Worm (Caenorhabditis elegans) whole organism, early embryonic: ENCODE measurements around the gene mvb-12.

Experiments used
- aly-1 ChIP-seq: sonication (generic microtip); optimal IDR thresholded peaks from 2 replicates; lab custom pipeline; 2016; ENCODE audit warnings: missing genetic modification characterization, missing compliant biosample characterization
- hmbx-1 ChIP-seq: sonication (generic microtip); optimal IDR thresholded peaks from 2 replicates; lab custom pipeline; 2016; ENCODE audit warnings: mild to moderate bottlenecking, missing genetic modification characterization, missing compliant biosample characterization

ce11 chrIV:7844333-7844973 is 14.1 kb downstream of the mvb-12 start:
- TF ChIP-seq hmbx-1: no peak
- TF ChIP-seq aly-1 (tag; lab: Kevin White, UChicago): no peak
